Worm (Caenorhabditis elegans): Measurements from ENCODE around the gene ets-5.

ce11 chrX:5109130-5109529 is 24.8 kb upstream of the ets-5 start, which contains the start of gene C42D8.1:
- TF ChIP-seq unc-120 (tag; optimal IDR thresholded peaks at IDR 0.05; ENCODE audit: poor library complexity, severe bottlenecking) = no peak
- no peak for TF ChIP-seq elt-3 (tag; optimal IDR thresholded peaks at IDR 0.05)
- TF ChIP-seq ztf-11 (tag; optimal IDR thresholded peaks at IDR 0.05) = no peak
- no peak for TF ChIP-seq snpc-4 (tag; optimal IDR thresholded peaks at IDR 0.05)
- no peak for TF ChIP-seq nhr-76 (tag; optimal IDR thresholded peaks at IDR 0.05)
- TF ChIP-seq mep-1 (tag; optimal IDR thresholded peaks at IDR 0.05) = no peak

Measured in whole organism, mixed stage, embryonic.